Fruit fly (Drosophila melanogaster) whole organism, embryonic: ENCODE measurements around the gene qtc.

ENCODE experiments used
- Atf6 ChIP-seq: fragments of 200-800 bp; sonication (Bioruptor generic); IDR thresholded peaks from 2 replicates; pipeline ENCODE4 v1.3.6; 2022; ENCODE audit warnings: missing biosample characterization, missing genetic modification characterization
- B-H2 ChIP-seq: fragments of 200-800 bp; sonication (Bioruptor generic); optimal IDR thresholded peaks from 2 replicates; lab custom pipeline; 2018; ENCODE audit warnings: missing biosample characterization, mild to moderate bottlenecking, missing genetic modification characterization
- Bteb2 ChIP-seq: fragments of 200-800 bp; sonication (Bioruptor generic); optimal IDR thresholded peaks from 2 replicates; lab custom pipeline; 2016; ENCODE audit warnings: missing biosample characterization, missing genetic modification characterization
- CG10209 ChIP-seq: fragments of 200-800 bp; sonication (Bioruptor generic); optimal IDR thresholded peaks from 3 replicates; lab custom pipeline; 2017; ENCODE audit warnings: missing biosample characterization, mild to moderate bottlenecking, missing genetic modification characterization, missing genetic modification reagents
- CG10565 ChIP-seq: fragments of 200-800 bp; sonication (Bioruptor generic); optimal IDR thresholded peaks from 3 replicates; lab custom pipeline; 2016; ENCODE audit warnings: missing biosample characterization, mild to moderate bottlenecking, missing genetic modification characterization
- CG10654 ChIP-seq: fragments of 200-800 bp; sonication (Bioruptor generic); optimal IDR thresholded peaks from 2 replicates; lab custom pipeline; 2016; ENCODE audit warnings: missing biosample characterization, missing genetic modification characterization
- CG11696 ChIP-seq: fragments of 200-800 bp; sonication (Bioruptor generic); IDR thresholded peaks from 2 replicates; pipeline ENCODE4 v1.3.6; 2022; ENCODE audit warnings: missing biosample characterization, missing genetic modification characterization
- CG14667 ChIP-seq: fragments of 200-800 bp; sonication (Bioruptor generic); IDR thresholded peaks from 2 replicates; pipeline ENCODE4 v1.3.6; 2022; ENCODE audit warnings: missing biosample characterization, missing genetic modification characterization
- CG1647 ChIP-seq: fragments of 200-800 bp; sonication (Bioruptor generic); optimal IDR thresholded peaks from 3 replicates; lab custom pipeline; 2016; ENCODE audit warnings: missing biosample characterization, missing genetic modification characterization
- CG17361 ChIP-seq: fragments of 200-800 bp; sonication (Bioruptor generic); IDR thresholded peaks from 3 replicates; pipeline ENCODE4 v1.3.6; 2022; ENCODE audit warnings: missing biosample characterization, missing genetic modification characterization
- CG17385 ChIP-seq: fragments of 200-800 bp; sonication (Bioruptor generic); optimal IDR thresholded peaks from 3 replicates; lab custom pipeline; 2018; ENCODE audit warnings: missing biosample characterization, mild to moderate bottlenecking, missing genetic modification characterization
- CG3065 ChIP-seq: fragments of 200-800 bp; sonication (Bioruptor generic); optimal IDR thresholded peaks from 2 replicates; lab custom pipeline; 2016; ENCODE audit warnings: missing biosample characterization, missing genetic modification characterization
- CG32532 ChIP-seq: fragments of 200-800 bp; sonication (Bioruptor generic); IDR thresholded peaks from 2 replicates; pipeline ENCODE4 v1.3.6; 2022; ENCODE audit warnings: missing biosample characterization, missing genetic modification characterization
- CG32772 ChIP-seq: fragments of 200-800 bp; sonication (Bioruptor generic); IDR thresholded peaks from 2 replicates; pipeline ENCODE4 v1.3.6; 2022; ENCODE audit warnings: missing biosample characterization, missing genetic modification characterization
- CG3726 ChIP-seq: fragments of 200-800 bp; sonication (Bioruptor generic); IDR thresholded peaks from 3 replicates; pipeline ENCODE4, ENCODE4 v1.3.6; 2022; ENCODE audit warnings: missing biosample characterization, missing genetic modification characterization
- CG4360 ChIP-seq: fragments of 200-800 bp; sonication (Bioruptor generic); IDR thresholded peaks from 2 replicates; pipeline ENCODE4 v1.3.6; 2022; ENCODE audit warnings: missing biosample characterization, missing genetic modification characterization
- CG4730 ChIP-seq: fragments of 200-800 bp; sonication (Bioruptor generic); IDR thresholded peaks from 2 replicates; pipeline ENCODE4 v1.3.6; 2022; ENCODE audit warnings: missing biosample characterization, missing genetic modification characterization
- CG5245 ChIP-seq: fragments of 200-800 bp; sonication (Bioruptor generic); optimal IDR thresholded peaks from 3 replicates; lab custom pipeline; 2016; ENCODE audit warnings: missing biosample characterization, missing genetic modification characterization
- CG5953 ChIP-seq: fragments of 200-800 bp; sonication (Bioruptor generic); IDR thresholded peaks from 2 replicates; pipeline ENCODE4 v1.3.6; 2022; ENCODE audit warnings: missing biosample characterization, missing genetic modification characterization
- CG7987 ChIP-seq: fragments of 200-800 bp; sonication (Bioruptor generic); optimal IDR thresholded peaks from 2 replicates; lab custom pipeline; 2018; ENCODE audit warnings: missing biosample characterization, mild to moderate bottlenecking, missing genetic modification characterization, moderate library complexity
- CG8281 ChIP-seq: fragments of 200-800 bp; sonication (Bioruptor generic); optimal IDR thresholded peaks from 2 replicates; lab custom pipeline; 2018; ENCODE audit warnings: missing biosample characterization, mild to moderate bottlenecking, missing genetic modification characterization, moderate library complexity
- Dad ChIP-seq: fragments of 200-800 bp; sonication (Bioruptor generic); optimal IDR thresholded peaks from 3 replicates; lab custom pipeline; 2016; ENCODE audit warnings: missing biosample characterization, missing genetic modification characterization
- Ets65A ChIP-seq: fragments of 200-800 bp; sonication (Bioruptor generic); peaks from one replicate; lab custom pipeline; 2016; ENCODE audit warnings: missing biosample characterization, missing genetic modification characterization
- H15 ChIP-seq: fragments of 200-800 bp; sonication (Bioruptor generic); IDR thresholded peaks from 3 replicates; pipeline ENCODE4 v1.3.6; 2022; ENCODE audit warnings: missing biosample characterization, missing genetic modification characterization
- HmgD ChIP-seq: fragments of 200-800 bp; sonication (Bioruptor generic); optimal IDR thresholded peaks from 3 replicates; lab custom pipeline; 2016; ENCODE audit warnings: missing biosample characterization, missing genetic modification characterization
- Med ChIP-seq: fragments of 200-800 bp; sonication (Bioruptor generic); peaks from one replicate; lab custom pipeline; 2016; ENCODE audit warnings: missing biosample characterization, missing genetic modification characterization, mild to moderate bottlenecking, inconsistent platforms, moderate library complexity
- NC2α ChIP-seq: fragments of 200-800 bp; sonication (Bioruptor generic); optimal IDR thresholded peaks from 2 replicates; lab custom pipeline; 2016; ENCODE audit warnings: missing biosample characterization, missing genetic modification characterization
- Pdp1 ChIP-seq, 2 experiments: fragments of 200-800 bp; sonication (Bioruptor generic); optimal IDR thresholded peaks; 3 replicates each; lab custom pipeline; 2016; ENCODE audit warnings: missing biosample characterization in 2 of 2, missing genetic modification characterization in 2 of 2, mild to moderate bottlenecking in 1 of 2, moderate library complexity in 1 of 2
- Sin3A ChIP-seq: fragments of >200 bp; optimal IDR thresholded peaks from 2 replicates; lab custom pipeline; 2018
- Sox102F ChIP-seq: fragments of 200-800 bp; sonication (Bioruptor generic); optimal IDR thresholded peaks from 2 replicates; lab custom pipeline; 2018; ENCODE audit warnings: missing biosample characterization, mild to moderate bottlenecking, missing genetic modification characterization, moderate library complexity
- Taf1 ChIP-seq: fragments of 200-800 bp; sonication (Bioruptor generic); IDR thresholded peaks from 2 replicates; pipeline ENCODE4 v1.3.6; 2022; ENCODE audit warnings: missing biosample characterization, missing genetic modification characterization
- amos ChIP-seq: fragments of 200-800 bp; sonication (Bioruptor generic); IDR thresholded peaks from 2 replicates; pipeline ENCODE4 v1.3.6; 2022; ENCODE audit warnings: missing biosample characterization, missing genetic modification characterization; ENCODE audit not compliant: partially characterized antibody
- ash1 ChIP-seq: fragments of 200-800 bp; sonication (Bioruptor generic); optimal IDR thresholded peaks from 2 replicates; lab custom pipeline; 2018; ENCODE audit warnings: missing biosample characterization, mild to moderate bottlenecking, missing genetic modification characterization
- ato ChIP-seq: fragments of 200-800 bp; sonication (Bioruptor generic); IDR thresholded peaks from 2 replicates; pipeline ENCODE4 v1.3.6; 2022; ENCODE audit warnings: missing biosample characterization, missing genetic modification characterization; ENCODE audit not compliant: partially characterized antibody
- bbx ChIP-seq: fragments of 200-800 bp; sonication (Bioruptor generic); IDR thresholded peaks from 2 replicates; pipeline ENCODE4 v1.3.6; 2022; ENCODE audit warnings: missing biosample characterization, missing genetic modification characterization; ENCODE audit not compliant: partially characterized antibody
- bigmax ChIP-seq: fragments of 200-800 bp; sonication (Bioruptor generic); optimal IDR thresholded peaks from 2 replicates; lab custom pipeline; 2018; ENCODE audit warnings: missing biosample characterization, mild to moderate bottlenecking, missing genetic modification characterization
- crp ChIP-seq, 2 experiments: fragments of 200-800 bp; sonication (Bioruptor generic); optimal IDR thresholded peaks; 2 replicates in 1 of 2; 3 replicates in 1 of 2; lab custom pipeline; 2017; ENCODE audit warnings: missing biosample characterization in 2 of 2, missing genetic modification characterization in 2 of 2, mild to moderate bottlenecking in 1 of 2, moderate library complexity in 1 of 2
- insv ChIP-seq, 2 experiments: fragments of 200-800 bp; sonication (Bioruptor generic); optimal IDR thresholded peaks; 3 replicates each; lab custom pipeline; 2016 to 2018; ENCODE audit warnings: missing biosample characterization in 2 of 2, missing genetic modification characterization in 2 of 2
- lov ChIP-seq, 2 experiments: fragments of 200-800 bp in 1 of 2; fragments of >200 bp in 1 of 2; sonication (Bioruptor generic) in 1 of 2; IDR thresholded peaks in 1 of 2; optimal IDR thresholded peaks in 1 of 2; 2 replicates in 1 of 2; 3 replicates in 1 of 2; pipeline versions ENCODE4 v1.3.6 to Lab custom; 2017 to 2022; ENCODE audit warnings: missing biosample characterization in 1 of 2, missing genetic modification characterization in 1 of 2
- luna ChIP-seq: fragments of 200-800 bp; sonication (Bioruptor generic); optimal IDR thresholded peaks from 2 replicates; lab custom pipeline; 2016; ENCODE audit warnings: missing biosample characterization, missing genetic modification characterization
- p53 ChIP-seq: fragments of 200-800 bp; sonication (Bioruptor generic); optimal IDR thresholded peaks from 2 replicates; lab custom pipeline; 2016; ENCODE audit warnings: missing biosample characterization, missing genetic modification characterization
- salm ChIP-seq: fragments of 200-800 bp; sonication (Bioruptor generic); optimal IDR thresholded peaks from 2 replicates; lab custom pipeline; 2018; ENCODE audit warnings: missing biosample characterization, mild to moderate bottlenecking, missing genetic modification characterization
- sim ChIP-seq: fragments of 200-800 bp; sonication (Bioruptor generic); IDR thresholded peaks from 2 replicates; pipeline ENCODE4 v1.3.6; 2022; ENCODE audit warnings: missing biosample characterization, missing genetic modification characterization
- sna ChIP-seq: fragments of 200-800 bp; sonication (Bioruptor generic); IDR thresholded peaks from 2 replicates; pipeline ENCODE4 v1.3.6; 2022; ENCODE audit warnings: missing biosample characterization, missing genetic modification characterization; ENCODE audit not compliant: partially characterized antibody
- so ChIP-seq: fragments of 200-800 bp; sonication (Bioruptor generic); IDR thresholded peaks from 3 replicates; pipeline ENCODE4 v1.3.6; 2022; ENCODE audit warnings: missing biosample characterization, missing genetic modification characterization
- sob ChIP-seq: fragments of 200-800 bp; sonication (Bioruptor generic); IDR thresholded peaks from 2 replicates; pipeline ENCODE4 v1.3.6; 2022; ENCODE audit warnings: missing biosample characterization, missing genetic modification characterization
- tap ChIP-seq: fragments of 200-800 bp; optimal IDR thresholded peaks from 3 replicates; lab custom pipeline; 2019; ENCODE audit warnings: missing biosample characterization, mild to moderate bottlenecking, missing genetic modification characterization, moderate library complexity
- tio ChIP-seq: fragments of 200-800 bp; sonication (Bioruptor generic); optimal IDR thresholded peaks from 2 replicates; lab custom pipeline; 2017; ENCODE audit warnings: missing biosample characterization, missing genetic modification characterization, inconsistent platforms
- unpg ChIP-seq: fragments of 200-800 bp; sonication (Bioruptor generic); optimal IDR thresholded peaks from 3 replicates; lab custom pipeline; 2018; ENCODE audit warnings: missing biosample characterization, mild to moderate bottlenecking, missing genetic modification characterization, moderate library complexity
- z ChIP-seq: fragments of 200-800 bp; sonication (Bioruptor generic); IDR thresholded peaks from 3 replicates; pipeline ENCODE4 v1.3.6; 2022; ENCODE audit warnings: missing biosample characterization, missing genetic modification characterization

Gene qtc

DNA sequence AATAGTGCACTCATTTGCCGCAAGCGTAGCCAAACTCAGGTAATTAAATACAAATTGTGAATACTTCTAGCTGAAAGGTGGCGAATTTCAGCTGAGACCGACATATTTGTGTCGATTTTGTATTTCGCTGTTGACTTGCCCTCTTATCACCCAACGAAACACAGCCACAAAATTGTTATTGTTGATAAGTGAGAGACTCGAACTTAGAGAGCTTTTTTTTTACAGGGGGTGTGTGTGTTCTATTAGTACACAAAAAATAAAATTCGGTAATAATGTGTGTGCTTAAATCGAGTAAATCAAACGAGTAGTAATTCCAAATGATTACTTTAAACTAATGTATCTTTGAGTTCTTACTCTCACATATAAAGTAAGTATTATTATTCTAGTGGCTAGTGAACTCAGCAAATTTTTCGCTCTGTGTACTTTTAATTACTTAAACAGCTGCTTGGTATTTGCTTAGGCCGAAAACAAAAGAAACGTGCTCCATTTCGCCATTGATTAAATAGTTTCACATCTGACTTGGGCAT is 400 bp downstream of the qtc start (continued):
- no peak for TF ChIP-seq bigmax (GFP tag; lab: Kevin White, UChicago)
- TF ChIP-seq insv (GFP tag; optimal IDR thresholded peaks at IDR 0.05; lab: Kevin White, UChicago) = peak in 1 of 2 experiments; percentile 25
- no peak for TF ChIP-seq CG10565 (GFP tag; lab: Kevin White, UChicago)
- peak; percentile 46 for TF ChIP-seq B-H2 (GFP tag; lab: Kevin White, UChicago)
- TF ChIP-seq sim (GFP tag; lab: Robert Waterston, UW) = no peak
- TF ChIP-seq Taf1 (GFP tag; lab: Robert Waterston, UW) = peak; percentile 72
- peak; percentile 75 for TF ChIP-seq sob (GFP tag; lab: Robert Waterston, UW)
- TF ChIP-seq CG8281 = peak; percentile 23
- peak; percentile 67 for TF ChIP-seq CG17385 (GFP tag; lab: Kevin White, UChicago)
- TF ChIP-seq CG32772 (GFP tag; lab: Robert Waterston, UW) = no peak
- TF ChIP-seq CG11696 = peak; percentile 32; the same call in 1 of the 2 replicates
- TF ChIP-seq tio = peak; percentile 46
- peak in 1 of 2 experiments; percentile 38 for TF ChIP-seq crp (GFP tag; optimal IDR thresholded peaks at IDR 0.05; lab: Kevin White, UChicago)
- TF ChIP-seq Dad = no peak
- TF ChIP-seq amos (GFP tag; lab: Robert Waterston, UW) = no peak
- no peak for TF ChIP-seq ash1 (GFP tag; lab: Kevin White, UChicago)
- peak; percentile 61 for TF ChIP-seq tap (tag; lab: Kevin White, UChicago)
- TF ChIP-seq CG4360 (GFP tag; lab: Robert Waterston, UW) = peak; percentile 33; the same call in 1 of the 2 replicates
- TF ChIP-seq Med = peak; percentile 93
- no peak for TF ChIP-seq CG14667
- TF ChIP-seq CG5245 (GFP tag; lab: Kevin White, UChicago) = peak; percentile 44
- peak; percentile 80 for TF ChIP-seq Atf6 (GFP tag; lab: Robert Waterston, UW)
- TF ChIP-seq HmgD (GFP tag; lab: Kevin White, UChicago) = peak; percentile 26
- no peak for TF ChIP-seq sna (GFP tag; lab: Robert Waterston, UW)
- peak; percentile 55 for TF ChIP-seq CG1647 (GFP tag; lab: Kevin White, UChicago)
- TF ChIP-seq bbx (GFP tag; lab: Robert Waterston, UW) = no peak
- no peak for TF ChIP-seq CG3065 (GFP tag; lab: Kevin White, UChicago)
- peak; percentile 60; the same call in 2 of the 3 replicates for TF ChIP-seq z (GFP tag; lab: Robert Waterston, UW)
- peak; percentile 24 for TF ChIP-seq salm (tag; lab: Kevin White, UChicago)
- TF ChIP-seq CG10654 (GFP tag; lab: Kevin White, UChicago) = peak; percentile 46
- peak; percentile 45 for TF ChIP-seq CG7987 (GFP tag; lab: Kevin White, UChicago)
- TF ChIP-seq CG3726 (GFP tag; lab: Robert Waterston, UW) = 0 out of 3 replicates have a peak, but pooled peaks have one; percentile 24
- TF ChIP-seq luna (GFP tag; lab: Kevin White, UChicago) = peak; percentile 34
- peak; percentile 77; the same call in 1 of the 2 replicates for TF ChIP-seq CG5953 (GFP tag; lab: Robert Waterston, UW)
- TF ChIP-seq Sox102F = peak; percentile 67
- peak; percentile 46; the same call in 1 of the 2 replicates for TF ChIP-seq CG4730 (GFP tag; lab: Robert Waterston, UW)
- peak; percentile 66 for TF ChIP-seq CG10209 (GFP tag; lab: Kevin White, UChicago)
- peak; percentile 91 for TF ChIP-seq so
- no peak for TF ChIP-seq NC2α
- TF ChIP-seq unpg = peak; percentile 62
- TF ChIP-seq ato (GFP tag; lab: Robert Waterston, UW) = no peak
- TF ChIP-seq CG32532 (GFP tag; lab: Robert Waterston, UW) = peak; percentile 70
- TF ChIP-seq CG17361 = peak; percentile 60
- TF ChIP-seq lov (optimal IDR thresholded peaks at IDR 0.05; lab: Kevin White, UChicago) = no peak
- 0 out of 3 replicates have a peak, but pooled peaks have one; percentile 20 for TF ChIP-seq lov (GFP tag; IDR thresholded peaks at IDR 0.05; lab: Robert Waterston, UW)
- peak; percentile 68 for TF ChIP-seq p53 (GFP tag; lab: Kevin White, UChicago)
- 0 out of 3 replicates have a peak, but pooled peaks have one; percentile 31 for TF ChIP-seq H15 (GFP tag; lab: Robert Waterston, UW)
- TF ChIP-seq Pdp1 (GFP tag; optimal IDR thresholded peaks at IDR 0.05; lab: Kevin White, UChicago) = peak; percentile 59 to 85
- TF ChIP-seq Sin3A (lab: Kevin White, UChicago) = no peak
- peak; percentile 88 for TF ChIP-seq Ets65A (GFP tag; lab: Kevin White, UChicago)
- peak; percentile 42 for TF ChIP-seq Bteb2 (GFP tag; lab: Kevin White, UChicago)
